Worm (Caenorhabditis elegans) whole organism, L2 larva: ENCODE results near the gene ugt-11.

Experiments
- F13H6.1 ChIP-seq: sonication (generic microtip); optimal IDR thresholded peaks from 2 replicates; lab custom pipeline; 2016; ENCODE audit warnings: missing genetic modification characterization, missing compliant biosample characterization
- R02D3.7 ChIP-seq: fragments of 150-350 bp; optimal IDR thresholded peaks from 2 replicates; lab custom pipeline; 2014; ENCODE audit warnings: missing biosample characterization, missing genetic modification characterization
- ZK546.5 ChIP-seq: sonication (generic microtip); optimal IDR thresholded peaks from 2 replicates; lab custom pipeline; 2017; ENCODE audit warnings: missing biosample characterization, missing genetic modification characterization
- aly-2 ChIP-seq: fragments of 150-350 bp; optimal IDR thresholded peaks from 2 replicates; lab custom pipeline; 2014; ENCODE audit warnings: missing biosample characterization, missing genetic modification characterization
- blmp-1 ChIP-seq: sonication (generic microtip); optimal IDR thresholded peaks from 2 replicates; lab custom pipeline; 2017; ENCODE audit warnings: missing genetic modification characterization, mild to moderate bottlenecking, missing compliant biosample characterization, antibody characterized with exemption, moderate library complexity; ENCODE audit not compliant: insufficient read depth
- ceh-16 ChIP-seq: fragments of 150-350 bp; optimal IDR thresholded peaks from 2 replicates; lab custom pipeline; 2014; ENCODE audit warnings: missing biosample characterization, missing genetic modification characterization
- elt-1 ChIP-seq: fragments of 150-350 bp; optimal IDR thresholded peaks from 2 replicates; lab custom pipeline; 2014; ENCODE audit warnings: missing biosample characterization, missing genetic modification characterization
- elt-3 ChIP-seq: sonication (generic microtip); optimal IDR thresholded peaks from 2 replicates; lab custom pipeline; 2017; ENCODE audit warnings: missing biosample characterization, missing genetic modification characterization
- fos-1 ChIP-seq: fragments of 150-350 bp; optimal IDR thresholded peaks from 2 replicates; lab custom pipeline; 2014; ENCODE audit warnings: missing biosample characterization, missing genetic modification characterization
- gmeb-1 ChIP-seq: fragments of 150-350 bp; optimal IDR thresholded peaks from 2 replicates; lab custom pipeline; 2014; ENCODE audit warnings: missing biosample characterization, missing genetic modification characterization
- lin-11 ChIP-seq: fragments of 150-350 bp; sonication (generic microtip); optimal IDR thresholded peaks from 2 replicates; lab custom pipeline; 2014; ENCODE audit warnings: missing biosample characterization, missing genetic modification characterization, inconsistent platforms, mixed read lengths
- lin-13 ChIP-seq: fragments of 150-350 bp; optimal IDR thresholded peaks from 2 replicates; lab custom pipeline; 2014; ENCODE audit warnings: missing biosample characterization, missing genetic modification reagents, missing genetic modification characterization
- lsy-2 ChIP-seq, 2 experiments: fragments of 150-350 bp in 1 of 2; sonication (generic microtip) in 1 of 2; optimal IDR thresholded peaks; 2 replicates each; lab custom pipeline; 2014 to 2017; ENCODE audit warnings: missing biosample characterization in 2 of 2, missing genetic modification characterization in 2 of 2
- mab-5 ChIP-seq: fragments of 150-350 bp; optimal IDR thresholded peaks from 2 replicates; lab custom pipeline; 2014; ENCODE audit warnings: missing biosample characterization, missing genetic modification characterization
- mdl-1 ChIP-seq, 2 experiments: fragments of 150-350 bp in 1 of 2; sonication (generic microtip) in 1 of 2; optimal IDR thresholded peaks; 2 replicates each; lab custom pipeline; 2017; ENCODE audit warnings: missing biosample characterization in 2 of 2, missing genetic modification characterization in 2 of 2
- nhr-11 ChIP-seq: fragments of 150-350 bp; optimal IDR thresholded peaks from 2 replicates; lab custom pipeline; 2014; ENCODE audit warnings: missing biosample characterization, missing genetic modification characterization
- nhr-12 ChIP-seq: fragments of 150-350 bp; optimal IDR thresholded peaks from 2 replicates; lab custom pipeline; 2014; ENCODE audit warnings: missing biosample characterization, missing genetic modification characterization
- nhr-129 ChIP-seq: fragments of 150-350 bp; optimal IDR thresholded peaks from 2 replicates; lab custom pipeline; 2014; ENCODE audit warnings: missing biosample characterization, missing genetic modification characterization
- nhr-21 ChIP-seq: fragments of 150-350 bp; optimal IDR thresholded peaks from 2 replicates; lab custom pipeline; 2014; ENCODE audit warnings: missing biosample characterization, missing genetic modification characterization
- nhr-25 ChIP-seq: fragments of 150-350 bp; sonication (generic microtip); optimal IDR thresholded peaks from 3 replicates; lab custom pipeline; 2014; ENCODE audit warnings: missing biosample characterization, missing genetic modification characterization
- nhr-6 ChIP-seq: fragments of 150-350 bp; optimal IDR thresholded peaks from 2 replicates; lab custom pipeline; 2014; ENCODE audit warnings: missing biosample characterization, missing genetic modification characterization
- nhr-77 ChIP-seq: fragments of 150-350 bp; optimal IDR thresholded peaks from 2 replicates; lab custom pipeline; 2014; ENCODE audit warnings: missing biosample characterization, missing genetic modification characterization
- sem-4 ChIP-seq: fragments of 150-350 bp; optimal IDR thresholded peaks from 2 replicates; lab custom pipeline; 2014; ENCODE audit warnings: missing biosample characterization, missing genetic modification reagents, missing genetic modification characterization
- skn-1 ChIP-seq: sonication (generic microtip); optimal IDR thresholded peaks from 2 replicates; lab custom pipeline; 2017; ENCODE audit warnings: missing biosample characterization, missing genetic modification characterization
- sma-3 ChIP-seq: sonication (generic microtip); optimal IDR thresholded peaks from 2 replicates; lab custom pipeline; 2016; ENCODE audit warnings: missing genetic modification reagents, missing genetic modification characterization, missing compliant biosample characterization
- sma-9 ChIP-seq, 2 experiments: fragments of 150-350 bp in 1 of 2; sonication (generic microtip) in 1 of 2; optimal IDR thresholded peaks; 2 replicates each; lab custom pipeline; 2014 to 2016; ENCODE audit warnings: missing genetic modification characterization in 2 of 2, mild to moderate bottlenecking in 1 of 2, missing biosample characterization in 1 of 2, missing compliant biosample characterization in 1 of 2, missing genetic modification reagents in 1 of 2, moderate library complexity in 1 of 2
- snpc-4 ChIP-seq: fragments of 150-350 bp; optimal IDR thresholded peaks from 2 replicates; lab custom pipeline; 2014; ENCODE audit warnings: missing biosample characterization, missing genetic modification characterization
- unc-55 ChIP-seq: fragments of 150-350 bp; sonication (generic microtip); optimal IDR thresholded peaks from 3 replicates; lab custom pipeline; 2014; ENCODE audit warnings: missing biosample characterization, missing genetic modification reagents, missing genetic modification characterization
- unc-62 ChIP-seq: fragments of 150-350 bp; optimal IDR thresholded peaks from 2 replicates; lab custom pipeline; 2014; ENCODE audit warnings: missing biosample characterization, missing genetic modification reagents, missing genetic modification characterization
- zag-1 ChIP-seq: fragments of 150-350 bp; optimal IDR thresholded peaks from 2 replicates; lab custom pipeline; 2014; ENCODE audit warnings: missing biosample characterization, missing genetic modification characterization
- ztf-11 ChIP-seq: sonication (generic microtip); optimal IDR thresholded peaks from 2 replicates; lab custom pipeline; 2017; ENCODE audit warnings: missing biosample characterization, missing genetic modification characterization

Gene ugt-11

DNA sequence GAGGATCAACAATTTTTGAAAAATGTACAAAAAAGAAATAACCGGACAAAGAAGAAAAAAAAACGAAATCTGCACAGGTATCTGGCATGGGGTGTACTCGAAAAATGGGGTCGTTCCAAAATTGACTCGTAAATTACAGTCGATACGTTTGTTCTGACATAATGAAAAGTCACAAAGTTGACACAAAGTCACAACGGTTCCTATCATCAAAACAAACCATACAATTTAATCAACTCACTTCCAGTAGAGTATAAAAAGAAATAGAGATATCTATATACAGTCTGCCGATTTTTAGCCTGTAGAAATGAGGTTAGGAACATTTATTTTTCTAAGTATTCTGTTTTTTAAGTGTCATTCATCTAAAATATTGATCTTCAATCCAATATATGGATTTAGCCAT is 10.4 kb downstream of the ugt-11 start, which contains the start of gene T19H12.12:
TSS of gene T19H12.12 (plus strand) at position 301 of the 400 bp plus-strand sequence.
- no peak for TF ChIP-seq sma-3
- TF ChIP-seq nhr-129 = no peak
- TF ChIP-seq lin-13 = no peak
- TF ChIP-seq elt-3 (tag; lab: Kevin White, UChicago) = no peak
- TF ChIP-seq nhr-25 (tag; lab: Kevin White, UChicago) = no peak
- no peak for TF ChIP-seq nhr-6
- no peak for TF ChIP-seq snpc-4 (tag; lab: Kevin White, UChicago)
- no peak for TF ChIP-seq mab-5
- TF ChIP-seq ztf-11 (tag; lab: Kevin White, UChicago) = no peak
- TF ChIP-seq elt-1 (tag; lab: Kevin White, UChicago) = no peak
- TF ChIP-seq skn-1 (tag; lab: Kevin White, UChicago) = no peak
- TF ChIP-seq fos-1 (tag; lab: Kevin White, UChicago) = no peak
- TF ChIP-seq nhr-77 (tag; lab: Kevin White, UChicago) = no peak
- TF ChIP-seq zag-1 (tag; lab: Kevin White, UChicago) = no peak
- TF ChIP-seq ceh-16 (tag; lab: Kevin White, UChicago) = no peak
- no peak for TF ChIP-seq mdl-1 (tag; optimal IDR thresholded peaks at IDR 0.05; lab: Kevin White, UChicago)
- TF ChIP-seq unc-62 (GFP tag; lab: Kevin White, UChicago) = no peak
- TF ChIP-seq blmp-1 (tag; lab: Kevin White, UChicago) = no peak
- no peak for TF ChIP-seq unc-55 (GFP tag; lab: Kevin White, UChicago)

DNA sequence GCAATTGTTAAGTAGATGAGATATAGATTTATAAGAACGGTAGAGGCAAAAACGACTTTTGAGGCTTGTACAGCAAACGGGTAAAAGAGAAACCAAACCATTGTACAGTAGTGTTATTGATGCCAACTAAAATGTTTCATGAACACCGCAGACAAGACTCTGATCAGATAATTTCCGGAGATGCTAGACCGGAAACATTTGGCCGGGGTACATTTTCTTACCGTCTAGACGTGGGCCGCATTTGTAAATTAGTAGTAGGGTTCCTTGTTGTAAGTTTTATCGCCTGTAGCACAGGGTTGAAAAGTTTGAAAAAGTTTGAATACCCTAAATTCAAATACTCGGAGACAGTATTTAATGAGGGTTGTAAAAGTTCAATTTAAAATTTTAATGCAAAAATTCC is 13.5 kb downstream of the ugt-11 start, which contains the start of gene str-32:
TSS of gene str-32 (minus strand) at position 101 of the 400 bp plus-strand sequence.
- TF ChIP-seq lin-11 (tag; lab: Kevin White, UChicago) (no peak), nhr-129 (no peak), lin-13 (no peak), aly-2 (no peak), mdl-1 (tag; optimal IDR thresholded peaks at IDR 0.05; lab: Kevin White, UChicago) (no peak)

DNA sequence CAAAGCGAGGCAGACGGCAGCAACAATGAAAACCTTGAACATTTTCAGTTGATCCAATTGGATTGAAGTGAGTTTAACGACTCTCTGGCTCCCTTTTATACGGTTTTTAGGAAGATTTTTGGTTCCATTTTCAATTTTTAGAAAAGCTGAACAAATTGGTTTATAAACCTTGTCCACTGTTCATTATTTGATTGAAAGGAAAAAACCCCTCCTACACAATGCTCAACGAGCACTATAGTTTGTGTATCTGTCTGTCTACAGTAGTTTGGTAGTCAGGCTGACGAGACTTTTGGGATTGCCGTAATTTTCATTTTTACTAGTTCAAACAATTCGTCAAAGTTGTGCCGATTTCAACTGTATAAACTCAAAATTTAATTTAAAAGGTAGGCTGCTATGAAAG is 15.6 kb downstream of the ugt-11 start, which contains the start of gene T19H12.15:
TSS of gene T19H12.15 (minus strand) at position 101 of the 400 bp plus-strand sequence.
- TF ChIP-seq gmeb-1 (tag; lab: Kevin White, UChicago) = no peak
- TF ChIP-seq zag-1 (tag; lab: Kevin White, UChicago) = no peak
- TF ChIP-seq fos-1 (tag; lab: Kevin White, UChicago) = no peak

- TF ChIP-seq nhr-12 (tag; lab: Kevin White, UChicago) (no peak), nhr-21 (no peak), unc-55 (GFP tag; lab: Kevin White, UChicago) (no peak), lsy-2 (tag; optimal IDR thresholded peaks at IDR 0.05; lab: Kevin White, UChicago) (no peak), snpc-4 (tag; lab: Kevin White, UChicago) (no peak), nhr-11 (tag; lab: Kevin White, UChicago) (no peak), R02D3.7 (no peak), sma-9 (GFP tag; optimal IDR thresholded peaks at IDR 0.05; lab: Kevin White, UChicago) (no peak), sma-9 (tag; optimal IDR thresholded peaks at IDR 0.05; lab: Kevin White, UChicago) (no peak), zag-1 (tag; lab: Kevin White, UChicago) (no peak), ztf-11 (tag; lab: Kevin White, UChicago) (no peak)
Measured at ce11 chrV:4877587-4877986, 17.3 kb downstream of the ugt-11 start, which contains the start of gene T19H12.6. Gene T19H12.6 (minus strand): TSS chrV:4877687.

- no peak for TF ChIP-seq nhr-77 (tag; lab: Kevin White, UChicago)
Measured at ce11 chrV:4871992-4872391, 22.9 kb downstream of the ugt-11 start, which contains the start of gene srd-33. Gene srd-33 (plus strand): TSS chrV:4872292.

ce11 chrV:4870627-4871026 is 24.2 kb downstream of the ugt-11 start:
- TF ChIP-seq sem-4 (no peak), nhr-21 (peak; percentile 42), lsy-2 (tag; optimal IDR thresholded peaks at IDR 0.05; lab: Kevin White, UChicago) (peak in 1 of 2 experiments; percentile 32)

- TF ChIP-seq ZK546.5 (no peak), ceh-16 (tag; lab: Kevin White, UChicago) (no peak), mdl-1 (tag; optimal IDR thresholded peaks at IDR 0.05; lab: Kevin White, UChicago) (no peak), elt-3 (tag; lab: Kevin White, UChicago) (no peak), sma-9 (GFP tag; optimal IDR thresholded peaks at IDR 0.05; lab: Kevin White, UChicago) (no peak), sma-9 (tag; optimal IDR thresholded peaks at IDR 0.05; lab: Kevin White, UChicago) (no peak), sem-4 (no peak), F13H6.1 (tag; lab: Kevin White, UChicago) (no peak)
Measured at ce11 chrV:4868698-4869097, 26.2 kb downstream of the ugt-11 start.
